Fruit fly (Drosophila melanogaster): Measurements from ENCODE around the gene CG43774.

CG43774 gene

DNA sequence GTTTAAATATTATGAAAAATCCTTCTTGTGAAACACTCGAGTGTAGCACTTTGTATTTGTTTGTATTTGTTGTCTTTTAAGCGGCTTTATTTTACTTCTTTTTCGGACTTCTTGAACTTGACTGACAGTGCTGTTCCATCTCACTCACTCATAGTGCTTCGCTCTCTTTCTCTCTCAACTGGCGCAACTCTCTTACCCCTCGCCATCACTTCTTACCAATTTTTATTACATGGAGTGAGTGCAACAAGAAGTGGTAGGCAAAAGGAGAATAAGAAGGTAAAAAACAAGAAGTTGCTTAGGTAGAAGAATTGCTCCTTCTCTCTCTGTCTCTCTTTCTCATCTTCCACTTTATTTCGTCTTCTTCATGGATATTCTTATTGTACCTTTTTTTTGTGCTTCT, 20.2 kb downstream of the CG43774 start:
- no peak for TF ChIP-seq CG17801 (GFP tag; optimal IDR thresholded peaks at IDR 0.05; ENCODE audit: partially characterized antibody)

DNA sequence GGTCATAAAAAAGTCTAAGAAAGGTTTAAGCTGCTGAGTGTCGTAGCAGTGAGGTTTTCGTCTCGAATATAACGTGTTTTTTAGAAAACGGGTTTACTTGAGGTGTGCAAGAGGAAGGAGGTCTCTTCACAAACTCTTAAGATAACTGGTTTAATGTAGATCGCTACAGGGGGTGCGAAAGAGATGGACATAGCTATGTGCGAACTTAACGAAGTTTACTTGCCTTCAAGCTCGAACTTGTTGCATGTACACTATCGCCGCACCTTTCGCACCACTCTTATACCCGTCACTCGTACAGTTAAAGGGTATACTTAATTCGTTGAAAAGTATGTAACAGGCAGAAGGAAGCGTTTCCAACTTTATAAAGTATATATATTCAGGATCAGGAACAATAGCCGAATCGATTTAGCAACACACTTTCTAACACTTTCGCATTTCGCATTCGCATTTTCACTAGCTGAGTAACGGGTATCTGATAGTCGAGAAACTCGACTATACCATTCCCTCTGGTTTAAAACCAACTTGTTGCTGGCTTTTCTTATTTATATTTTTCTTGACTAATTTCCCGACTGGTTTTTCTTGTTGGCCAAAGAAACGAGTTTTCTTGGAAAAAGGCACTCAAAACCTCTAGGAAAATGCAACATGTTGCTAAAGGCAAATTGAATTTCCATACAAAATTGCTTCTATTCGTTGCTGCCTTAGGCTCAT, 21.9 kb downstream of the CG43774 start:
- TF ChIP-seq CG17801 (GFP tag; optimal IDR thresholded peaks at IDR 0.05; ENCODE audit: partially characterized antibody) = no peak

DNA sequence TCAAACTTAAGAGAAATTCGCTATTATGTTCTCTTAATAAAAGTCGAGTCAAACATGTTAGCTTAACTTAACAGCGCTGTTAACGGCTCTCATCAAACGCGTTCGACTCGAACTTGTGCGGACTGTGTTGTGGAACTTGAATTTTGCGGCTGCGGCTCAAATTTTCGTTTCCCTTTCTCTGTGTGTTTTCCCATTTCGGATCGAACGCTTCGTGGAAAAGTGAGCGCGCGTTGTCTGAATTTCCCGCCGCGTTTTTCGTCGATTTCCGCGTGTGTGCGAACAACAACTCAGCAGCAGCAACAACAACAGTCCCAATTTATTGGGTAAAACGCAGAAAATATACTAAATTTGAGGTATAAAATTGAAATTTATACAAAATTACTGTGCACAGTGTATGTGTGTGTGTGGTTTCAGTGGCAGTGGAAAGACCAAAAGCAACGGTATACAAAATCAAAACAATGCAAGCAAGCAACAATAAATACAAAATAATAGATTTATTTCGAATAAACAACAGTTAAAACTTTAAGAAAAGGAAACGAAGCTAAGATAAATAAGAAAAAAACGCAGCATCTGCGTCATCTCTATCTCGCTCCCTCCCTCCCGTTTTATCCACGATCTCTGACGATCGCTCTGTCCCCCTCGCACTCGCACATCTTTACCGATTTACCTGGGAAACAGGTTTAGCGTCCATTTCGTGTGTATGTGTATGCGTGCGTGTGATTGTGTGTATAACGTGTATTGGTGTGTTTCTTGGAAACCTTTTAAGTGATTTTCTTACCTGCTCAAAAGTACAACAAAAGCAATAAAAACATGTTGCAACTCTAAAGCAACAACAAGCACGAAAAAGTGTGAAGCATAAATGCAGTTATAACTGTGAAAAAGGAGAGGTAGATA, 23.0 kb downstream of the CG43774 start, which contains the start of gene ed:
ed (plus strand) TSS at position 175 of the 894 bp plus-strand sequence.
- no peak for TF ChIP-seq CG17801 (GFP tag; optimal IDR thresholded peaks at IDR 0.05; ENCODE audit: partially characterized antibody)

DNA sequence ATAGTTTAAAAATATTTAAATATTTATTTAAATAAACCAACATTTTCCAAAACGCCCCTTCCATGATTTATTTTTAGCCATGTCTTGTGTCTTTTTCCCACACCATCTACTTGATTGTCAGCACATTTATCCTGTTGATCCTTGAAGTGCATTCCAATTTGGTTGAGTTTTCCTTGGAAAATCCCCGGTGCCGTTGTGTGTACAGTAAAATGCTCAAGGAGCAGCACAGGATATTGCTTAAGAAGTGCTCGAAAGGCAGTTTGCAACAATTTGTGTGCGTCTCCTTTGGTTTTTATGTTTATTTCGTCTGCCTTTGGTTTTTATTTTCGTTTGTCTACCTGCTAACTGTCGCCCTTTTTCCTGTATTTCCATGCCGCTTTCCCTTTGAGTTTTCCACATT, 25.8 kb downstream of the CG43774 start:
- TF ChIP-seq CG17801 (GFP tag; optimal IDR thresholded peaks at IDR 0.05; ENCODE audit: partially characterized antibody) = no peak

DNA sequence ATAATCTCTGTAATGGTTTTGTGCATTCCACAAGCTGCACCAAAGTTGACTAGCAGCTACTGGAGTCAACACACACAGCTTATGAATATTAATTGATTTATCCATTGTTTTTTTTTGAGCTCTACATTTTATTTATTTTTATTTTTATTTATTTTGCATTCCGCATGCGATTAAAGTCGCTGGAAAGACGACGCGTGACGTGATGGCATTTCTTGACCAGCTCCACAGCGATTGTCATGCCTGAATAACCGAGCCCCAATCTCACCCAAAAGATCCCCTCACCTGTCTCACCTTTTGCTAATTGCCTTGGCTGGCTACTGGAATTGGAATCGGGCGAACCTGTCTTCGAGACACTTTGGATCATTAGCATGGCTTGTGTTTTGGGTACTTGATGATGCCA, 27.9 kb downstream of the CG43774 start:
- TF ChIP-seq CG17801 (GFP tag; optimal IDR thresholded peaks at IDR 0.05; ENCODE audit: partially characterized antibody) = no peak

DNA sequence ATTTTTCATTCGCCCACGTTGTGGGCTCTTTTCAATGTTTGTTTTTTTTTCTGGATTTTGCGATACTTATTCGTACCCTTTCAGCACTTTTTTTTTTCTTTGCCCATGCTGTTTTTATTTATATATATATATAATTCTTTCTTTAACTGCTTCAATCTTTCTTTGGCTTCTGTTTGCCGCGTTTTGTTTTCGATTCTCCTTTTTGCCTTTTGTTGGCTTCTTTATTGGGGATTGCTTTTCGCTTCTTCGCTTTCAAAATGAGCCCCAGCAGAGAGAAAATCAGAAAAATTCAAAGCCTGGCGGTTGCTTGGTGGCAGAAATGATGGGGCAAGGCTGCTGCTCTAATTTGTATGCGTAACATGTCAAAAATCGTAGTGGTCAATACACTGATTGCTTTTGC, 28.6 kb downstream of the CG43774 start:
- TF ChIP-seq CG17801 (GFP tag; optimal IDR thresholded peaks at IDR 0.05; ENCODE audit: partially characterized antibody) = peak; percentile 20

DNA sequence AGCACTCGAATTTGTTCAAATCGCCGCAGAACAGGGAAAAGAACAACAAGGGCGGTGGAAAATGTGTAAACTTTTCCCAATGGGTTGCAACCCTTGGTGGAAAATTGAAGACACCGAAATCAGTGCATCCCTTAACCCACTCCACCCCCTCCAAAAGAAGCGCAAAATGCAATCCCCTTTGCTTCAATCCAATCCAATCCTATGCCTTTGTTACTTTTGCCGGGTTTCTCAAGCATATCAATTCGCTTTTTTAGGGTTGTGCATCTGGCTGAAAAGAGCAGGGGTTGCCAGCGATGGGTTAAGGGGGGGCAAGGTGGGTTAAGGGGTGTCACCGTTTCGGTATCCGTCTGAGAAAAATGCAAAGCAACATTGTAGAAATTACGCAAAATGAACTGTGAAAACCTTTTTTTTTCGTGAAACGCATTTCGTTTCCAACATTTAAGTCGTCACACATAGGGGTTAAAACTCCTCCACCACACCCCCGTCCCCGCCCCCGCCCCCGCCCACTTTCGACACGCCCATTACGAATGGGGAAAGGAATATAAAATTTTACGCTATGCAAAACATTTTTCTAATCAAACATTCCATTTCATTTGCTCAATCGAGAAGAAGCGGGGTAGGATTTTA, 29.7 kb downstream of the CG43774 start:
- TF ChIP-seq CG17801 (GFP tag; optimal IDR thresholded peaks at IDR 0.05; ENCODE audit: partially characterized antibody) = no peak

DNA sequence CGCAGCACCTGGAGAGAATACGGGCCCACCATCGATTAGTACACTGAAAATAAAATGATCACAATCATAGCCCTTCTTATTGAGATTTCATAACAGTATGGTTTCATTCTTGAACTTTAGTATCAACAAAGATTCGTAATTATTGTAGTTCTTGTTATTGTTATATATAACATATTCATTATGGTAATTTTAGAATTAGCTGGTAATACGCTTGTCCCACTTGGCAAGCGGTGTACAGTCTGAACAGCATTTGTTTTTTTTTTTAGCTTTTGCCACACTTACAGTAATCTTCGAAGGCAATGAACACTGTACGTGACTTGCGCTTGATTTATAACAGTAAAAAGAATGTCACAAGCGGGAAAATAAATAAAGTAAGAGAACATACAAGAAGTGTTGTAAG, 34.6 kb downstream of the CG43774 start:
- TF ChIP-seq CG17801 (GFP tag; optimal IDR thresholded peaks at IDR 0.05; ENCODE audit: partially characterized antibody) = peak; percentile 30

DNA sequence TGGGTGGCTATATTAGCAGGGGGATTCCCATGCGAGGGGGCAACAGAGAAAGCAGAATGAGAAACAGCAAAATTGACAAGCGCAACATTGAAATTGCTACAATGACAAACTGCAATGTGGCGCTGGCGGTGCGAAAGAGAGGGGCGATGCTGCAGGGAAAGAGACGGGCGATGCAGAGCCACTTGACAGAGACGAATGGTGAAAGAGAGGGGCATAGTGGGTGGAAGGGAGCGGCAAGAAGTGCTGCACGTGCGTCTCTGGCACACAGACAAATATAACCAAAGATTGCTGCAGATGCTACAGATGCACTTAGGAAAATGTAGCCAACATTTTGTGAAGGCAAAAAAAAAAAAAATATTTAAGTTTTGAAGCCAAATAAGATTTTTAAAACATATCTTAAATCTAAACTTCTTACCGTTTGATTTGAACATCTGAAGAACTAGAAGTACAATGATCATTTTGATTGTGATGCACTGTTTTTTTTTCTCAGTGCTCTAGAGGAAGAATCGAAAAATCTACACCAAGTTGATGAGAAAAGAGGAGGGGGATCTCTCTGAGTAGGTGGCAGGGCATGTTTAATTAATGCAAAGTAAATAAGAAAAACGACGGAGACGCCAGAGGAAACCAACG, 36.8 kb downstream of the CG43774 start:
- TF ChIP-seq CG17801 (GFP tag; optimal IDR thresholded peaks at IDR 0.05; ENCODE audit: partially characterized antibody) = no peak

DNA sequence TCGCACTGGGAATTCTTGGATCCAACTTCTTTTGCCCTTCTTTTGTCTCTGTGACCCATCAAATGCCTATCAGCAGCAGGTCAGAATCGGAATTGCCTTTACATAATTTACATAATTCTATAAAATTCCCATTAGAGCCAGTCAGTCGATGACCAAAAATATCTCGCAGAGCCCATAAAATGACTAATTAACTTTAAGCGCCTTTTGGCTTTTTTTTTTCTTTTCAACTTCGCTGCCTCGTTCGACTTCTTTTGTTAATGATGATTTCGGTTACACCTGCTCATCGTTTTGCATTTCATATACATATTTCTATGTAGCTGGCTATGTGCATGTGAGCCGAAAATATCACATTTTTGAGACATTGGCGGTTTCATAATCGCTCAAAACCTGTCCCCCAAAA, 43.3 kb downstream of the CG43774 start:
- TF ChIP-seq CG17801 (GFP tag; optimal IDR thresholded peaks at IDR 0.05; ENCODE audit: partially characterized antibody) = no peak

DNA sequence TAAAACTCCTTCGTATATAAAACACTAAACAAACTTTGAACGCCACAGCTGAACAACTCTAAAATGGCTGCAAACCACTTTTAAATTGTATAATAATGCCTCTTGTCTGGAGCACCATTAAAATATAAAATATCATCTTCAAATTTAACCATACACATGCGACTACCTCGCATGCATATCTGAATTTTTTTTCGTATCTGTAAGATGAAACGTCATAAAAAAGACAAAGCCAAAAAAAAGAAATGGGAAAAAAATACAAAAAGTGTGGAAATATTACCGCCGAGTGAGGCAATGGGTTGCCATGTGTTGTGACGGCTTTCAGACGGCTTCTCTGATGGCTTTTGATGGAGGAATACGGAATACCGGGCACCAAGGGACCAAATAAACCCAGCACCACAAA, 43.9 kb downstream of the CG43774 start:
- no peak for TF ChIP-seq CG17801 (GFP tag; optimal IDR thresholded peaks at IDR 0.05; ENCODE audit: partially characterized antibody)

DNA sequence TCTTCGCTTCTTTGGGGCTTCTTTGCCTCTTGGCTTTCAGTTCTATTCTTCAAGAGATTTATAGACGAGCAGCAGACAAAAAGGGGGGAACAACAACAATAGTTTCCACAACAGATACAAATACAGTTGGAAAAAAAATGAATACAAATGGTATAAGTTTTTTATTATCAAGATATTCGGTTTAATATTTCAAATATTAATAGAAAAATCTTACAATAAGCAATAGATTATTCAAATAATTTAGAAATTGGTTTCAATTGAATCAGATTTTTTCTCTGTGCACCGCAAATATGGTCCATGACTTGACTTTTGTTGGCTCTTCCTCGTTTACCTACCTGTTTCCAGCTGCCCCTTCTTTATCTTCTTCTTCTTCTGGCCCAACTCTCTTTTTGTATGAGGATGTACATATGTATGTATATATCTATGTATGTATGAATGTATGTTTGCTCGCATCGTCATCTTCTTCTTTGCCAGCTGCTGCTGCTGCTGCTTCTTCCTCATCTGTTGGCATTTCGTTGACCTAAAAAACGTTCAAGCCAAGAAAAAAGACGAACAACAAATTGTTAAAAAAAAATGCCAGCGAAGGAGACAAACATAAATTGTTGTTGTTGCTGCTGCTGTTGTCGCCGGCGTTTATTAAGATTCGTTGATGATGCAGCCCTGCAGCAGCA, 45.1 kb downstream of the CG43774 start:
- TF ChIP-seq CG17801 (GFP tag; optimal IDR thresholded peaks at IDR 0.05; ENCODE audit: partially characterized antibody) = no peak

DNA sequence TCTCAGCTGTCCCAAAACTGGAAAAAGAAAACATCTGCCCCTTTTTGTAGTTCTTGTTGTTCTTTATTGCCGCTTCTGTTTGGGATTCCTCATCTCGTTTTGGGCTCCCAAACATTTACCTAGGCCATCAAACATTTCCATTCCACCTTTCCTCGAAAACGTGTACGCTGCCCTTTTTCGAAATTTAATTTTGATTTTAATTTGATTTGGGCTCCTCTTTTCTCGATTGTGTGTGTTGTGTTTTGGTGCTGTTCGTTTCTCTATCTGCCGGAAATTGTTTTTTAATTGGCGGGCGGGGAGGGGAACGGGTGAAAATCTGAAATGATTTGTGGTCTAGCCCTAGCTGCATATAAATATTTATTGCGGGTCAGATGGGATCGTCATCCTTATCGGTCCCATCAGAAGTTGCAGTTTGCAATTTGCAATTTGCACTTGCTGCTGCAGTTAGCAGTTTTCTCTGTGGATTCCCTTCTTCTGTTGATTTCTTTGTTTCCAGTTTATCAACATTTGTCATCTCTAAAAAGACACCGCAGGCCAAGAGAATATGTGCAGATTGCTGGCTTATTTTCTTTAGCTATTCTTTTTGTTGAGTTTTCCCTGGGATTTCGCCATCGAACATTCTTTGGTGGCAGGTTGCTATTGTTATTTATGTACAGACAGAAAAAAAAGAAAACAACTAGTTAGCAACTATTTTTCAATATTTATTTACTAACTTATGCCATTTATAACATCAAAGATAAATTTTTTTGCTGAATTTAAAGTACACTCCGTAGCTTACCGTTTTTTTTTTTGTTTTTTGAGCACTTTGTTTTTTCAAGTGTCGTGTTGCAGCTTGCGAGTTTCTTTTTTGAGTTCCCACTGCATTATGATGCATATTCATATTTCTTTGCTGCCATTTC, 46.7 kb downstream of the CG43774 start:
- no peak for TF ChIP-seq CG17801 (GFP tag; optimal IDR thresholded peaks at IDR 0.05; ENCODE audit: partially characterized antibody)

DNA sequence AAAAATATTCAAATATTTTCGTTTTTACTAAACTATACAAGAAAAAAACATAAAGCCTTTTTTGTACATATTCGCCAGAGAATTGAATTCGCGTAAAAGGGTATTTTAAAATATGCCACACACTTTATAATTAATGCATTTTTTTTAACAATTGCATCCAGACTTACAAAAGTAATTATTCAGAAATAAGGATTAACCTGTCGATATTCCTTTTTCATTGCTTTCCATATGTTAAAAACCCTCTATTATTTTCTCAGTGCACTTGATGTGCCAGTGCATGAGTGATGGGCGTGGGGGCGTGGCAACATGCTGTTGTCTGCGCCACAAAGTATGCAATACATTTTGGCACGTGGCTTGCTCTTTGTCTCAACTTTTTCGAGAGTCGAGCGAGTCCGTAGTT, 48.3 kb downstream of the CG43774 start:
- no peak for TF ChIP-seq CG17801 (GFP tag; optimal IDR thresholded peaks at IDR 0.05; ENCODE audit: partially characterized antibody)

Measured in ovary, adult (tissue).